Worm (Caenorhabditis elegans) whole organism, late embryonic: ENCODE data around the gene sre-54.
"Not testable (repeated sequence)": the region's sequence is repeated elsewhere in the genome, so short reads cannot be mapped to it uniquely, and the experiment has no call there.

Experiments used
- F13H6.1 ChIP-seq: sonication (generic microtip); optimal IDR thresholded peaks from 2 replicates; lab custom pipeline; 2016; ENCODE audit warnings: missing genetic modification characterization, missing compliant biosample characterization
- K02D7.2 ChIP-seq: sonication (generic microtip); optimal IDR thresholded peaks from 2 replicates; lab custom pipeline; 2017; ENCODE audit warnings: mild to moderate bottlenecking, missing genetic modification characterization, missing compliant biosample characterization
- K09A11.1 ChIP-seq: sonication (generic microtip); optimal IDR thresholded peaks from 2 replicates; lab custom pipeline; 2017; ENCODE audit warnings: antibody characterized with exemption, mild to moderate bottlenecking, missing genetic modification characterization, missing compliant biosample characterization; ENCODE audit not compliant: insufficient read depth
- Y22D7AL.16 ChIP-seq: sonication (generic microtip); optimal IDR thresholded peaks from 2 replicates; lab custom pipeline; 2016; ENCODE audit warnings: missing genetic modification characterization, missing compliant biosample characterization
- ahr-1 ChIP-seq: sonication (generic microtip); optimal IDR thresholded peaks from 2 replicates; lab custom pipeline; 2016; ENCODE audit warnings: missing genetic modification characterization, missing compliant biosample characterization
- ama-1 ChIP-seq: fragments of 150-350 bp; optimal IDR thresholded peaks from 2 replicates; lab custom pipeline; 2014
- ceh-18 ChIP-seq: sonication (generic microtip); optimal IDR thresholded peaks from 2 replicates; lab custom pipeline; 2016; ENCODE audit warnings: missing genetic modification characterization, missing compliant biosample characterization
- ceh-2 ChIP-seq: sonication (generic microtip); optimal IDR thresholded peaks from 2 replicates; lab custom pipeline; 2016; ENCODE audit warnings: missing genotype, missing genetic modification characterization, missing compliant biosample characterization
- ceh-22 ChIP-seq: sonication (generic microtip); optimal IDR thresholded peaks from 2 replicates; lab custom pipeline; 2017; ENCODE audit warnings: missing biosample characterization, missing genetic modification characterization
- ceh-24 ChIP-seq: sonication (generic microtip); optimal IDR thresholded peaks from 2 replicates; lab custom pipeline; 2016; ENCODE audit warnings: mild to moderate bottlenecking, missing genetic modification characterization, missing compliant biosample characterization
- ceh-31 ChIP-seq: sonication (generic microtip); optimal IDR thresholded peaks from 2 replicates; lab custom pipeline; 2016; ENCODE audit warnings: missing genetic modification characterization, missing compliant biosample characterization
- ceh-48 ChIP-seq: sonication (generic microtip); optimal IDR thresholded peaks from 2 replicates; lab custom pipeline; 2016; ENCODE audit warnings: missing genetic modification characterization, inconsistent platforms, missing compliant biosample characterization
- che-1 ChIP-seq: sonication (generic microtip); optimal IDR thresholded peaks from 2 replicates; lab custom pipeline; 2016; ENCODE audit warnings: mild to moderate bottlenecking, missing genetic modification characterization, missing compliant biosample characterization
- dmd-4 ChIP-seq: sonication (generic microtip); optimal IDR thresholded peaks from 2 replicates; lab custom pipeline; 2016; ENCODE audit warnings: borderline replicate concordance, missing genetic modification characterization, missing compliant biosample characterization
- dve-1 ChIP-seq: sonication (generic microtip); optimal IDR thresholded peaks from 2 replicates; lab custom pipeline; 2017; ENCODE audit warnings: antibody characterized with exemption, mild to moderate bottlenecking, missing genetic modification characterization, missing compliant biosample characterization
- elt-2 ChIP-seq: sonication (generic microtip); optimal IDR thresholded peaks from 2 replicates; lab custom pipeline; 2016; ENCODE audit warnings: missing genetic modification reagents, missing genetic modification characterization, missing compliant biosample characterization
- ets-4 ChIP-seq: sonication (generic microtip); optimal IDR thresholded peaks from 2 replicates; lab custom pipeline; 2016; ENCODE audit warnings: missing genetic modification characterization, missing compliant biosample characterization
- eyg-1 ChIP-seq: sonication (generic microtip); optimal IDR thresholded peaks from 2 replicates; lab custom pipeline; 2016; ENCODE audit warnings: missing genotype, missing genetic modification characterization, missing compliant biosample characterization
- fkh-10 ChIP-seq: fragments of 150-350 bp; optimal IDR thresholded peaks from 2 replicates; lab custom pipeline; 2014; ENCODE audit warnings: missing biosample characterization, missing genetic modification reagents, missing genetic modification characterization
- gmeb-2 ChIP-seq: sonication (generic microtip); optimal IDR thresholded peaks from 2 replicates; lab custom pipeline; 2016; ENCODE audit warnings: missing genetic modification characterization, inconsistent platforms, missing compliant biosample characterization
- hlh-13 ChIP-seq: fragments of 200-800 bp; sonication (Bioruptor generic); optimal IDR thresholded peaks from 2 replicates; lab custom pipeline; 2018; ENCODE audit warnings: mild to moderate bottlenecking, missing genetic modification characterization, missing compliant biosample characterization
- hlh-30 ChIP-seq: sonication (generic microtip); optimal IDR thresholded peaks from 2 replicates; lab custom pipeline; 2017; ENCODE audit warnings: antibody characterized with exemption, missing genetic modification characterization, missing compliant biosample characterization; ENCODE audit not compliant: insufficient read depth
- hlh-6 ChIP-seq: sonication (generic microtip); optimal IDR thresholded peaks from 2 replicates; lab custom pipeline; 2016; ENCODE audit warnings: missing genotype, missing genetic modification characterization, missing compliant biosample characterization
- hlh-8 ChIP-seq: sonication (generic microtip); optimal IDR thresholded peaks from 2 replicates; lab custom pipeline; 2016; ENCODE audit warnings: missing genotype, missing genetic modification characterization, missing compliant biosample characterization
- lim-6 ChIP-seq: sonication (generic microtip); optimal IDR thresholded peaks from 2 replicates; lab custom pipeline; 2016; ENCODE audit warnings: missing genetic modification characterization, missing compliant biosample characterization
- nhr-232 ChIP-seq: sonication (generic microtip); optimal IDR thresholded peaks from 2 replicates; lab custom pipeline; 2016; ENCODE audit warnings: missing genetic modification characterization, missing compliant biosample characterization
- odd-2 ChIP-seq: sonication (generic microtip); optimal IDR thresholded peaks from 2 replicates; lab custom pipeline; 2017; ENCODE audit warnings: antibody characterized with exemption, mild to moderate bottlenecking, missing genetic modification characterization, missing compliant biosample characterization
- pag-3 ChIP-seq: sonication (generic microtip); optimal IDR thresholded peaks from 2 replicates; lab custom pipeline; 2016; ENCODE audit warnings: missing compliant biosample characterization, missing genetic modification characterization, borderline replicate concordance
- pat-9 ChIP-seq: fragments of 200-800 bp; sonication (Bioruptor generic); optimal IDR thresholded peaks from 2 replicates; lab custom pipeline; 2018; ENCODE audit warnings: mild to moderate bottlenecking, missing genetic modification characterization, moderate library complexity, missing compliant biosample characterization
- pax-1 ChIP-seq: fragments of 150-350 bp; optimal IDR thresholded peaks from 2 replicates; lab custom pipeline; 2014; ENCODE audit warnings: missing biosample characterization, missing genetic modification characterization
- pha-2 ChIP-seq: sonication (generic microtip); optimal IDR thresholded peaks from 2 replicates; lab custom pipeline; 2017; ENCODE audit warnings: mild to moderate bottlenecking, missing genetic modification characterization, missing compliant biosample characterization
- pqm-1 ChIP-seq: sonication (generic microtip); optimal IDR thresholded peaks from 2 replicates; lab custom pipeline; 2016; ENCODE audit warnings: missing genetic modification characterization, missing compliant biosample characterization
- pros-1 ChIP-seq: fragments of 150-350 bp; optimal IDR thresholded peaks from 2 replicates; lab custom pipeline; 2014; ENCODE audit warnings: missing biosample characterization, missing genetic modification reagents, missing genetic modification characterization
- sdc-2 ChIP-seq: sonication (generic microtip); optimal IDR thresholded peaks from 2 replicates; lab custom pipeline; 2016; ENCODE audit warnings: missing genotype, missing genetic modification characterization, missing compliant biosample characterization
- tbx-2 ChIP-seq: sonication (generic microtip); optimal IDR thresholded peaks from 2 replicates; lab custom pipeline; 2016; ENCODE audit warnings: missing genetic modification characterization, missing compliant biosample characterization
- tbx-7 ChIP-seq: sonication (generic microtip); optimal IDR thresholded peaks from 2 replicates; lab custom pipeline; 2016; ENCODE audit warnings: missing genotype, missing genetic modification characterization, missing compliant biosample characterization
- unc-3 ChIP-seq, 2 experiments: fragments of 200-800 bp in 1 of 2; sonication (Bioruptor generic) in 1 of 2; sonication (generic microtip) in 1 of 2; conservative IDR thresholded peaks in 1 of 2; optimal IDR thresholded peaks in 1 of 2; 2 replicates each; pipeline versions ENCODE4 v1.3.6 to Lab custom; 2016 to 2022; ENCODE audit warnings: missing compliant biosample characterization in 2 of 2, missing genetic modification characterization in 2 of 2, missing genetic modification reagents in 1 of 2
- unc-55 ChIP-seq: sonication (generic microtip); optimal IDR thresholded peaks from 2 replicates; lab custom pipeline; 2017; ENCODE audit warnings: missing biosample characterization, missing genetic modification reagents, missing genetic modification characterization
- unc-86 ChIP-seq: sonication (generic microtip); optimal IDR thresholded peaks from 2 replicates; lab custom pipeline; 2016; ENCODE audit warnings: missing genetic modification characterization, missing compliant biosample characterization
- zip-5 ChIP-seq: sonication (generic microtip); optimal IDR thresholded peaks from 2 replicates; lab custom pipeline; 2016; ENCODE audit warnings: missing genetic modification characterization, missing compliant biosample characterization

The sre-54 gene

ce11 chrII:12318541-12318940 lies 14.2 kb upstream of the sre-54 start, which contains the start of gene sre-49:
Gene sre-49 (plus strand): TSS chrII:12318841.
- TF ChIP-seq hlh-6 (tag; lab: Kevin White, UChicago); zip-5; hlh-8: not testable (repeated sequence)
- TF ChIP-seq, all 69 proteins: peak for 0; not testable (repeated sequence) for 69

ce11 chrII:12323305-12323704 lies 9.4 kb upstream of the sre-54 start, which contains the start of gene sre-53:
Gene sre-53 (minus strand): TSS chrII:12323405.
- TF ChIP-seq hlh-30 (tag; lab: Kevin White, UChicago) = no peak
- TF ChIP-seq ceh-48 (tag; lab: Kevin White, UChicago) = no peak
- no peak for TF ChIP-seq ahr-1 (tag; lab: Kevin White, UChicago)
- TF ChIP-seq pag-3 (tag; lab: Kevin White, UChicago) = no peak
- no peak for TF ChIP-seq pax-1 (tag; lab: Kevin White, UChicago)
- no peak for TF ChIP-seq ceh-31
- no peak for TF ChIP-seq unc-55 (GFP tag; lab: Kevin White, UChicago)
- TF ChIP-seq hlh-13 (GFP tag; lab: Kevin White, UChicago) = no peak
- TF ChIP-seq unc-3 (GFP tag; conservative IDR thresholded peaks at IDR 0.05; lab: Robert Waterston, UW) = no peak
- no peak for TF ChIP-seq unc-3 (tag; optimal IDR thresholded peaks at IDR 0.05; lab: Kevin White, UChicago)
- TF ChIP-seq odd-2 = no peak
- TF ChIP-seq tbx-7 (tag; lab: Kevin White, UChicago) = no peak
- TF ChIP-seq sdc-2 (tag; lab: Kevin White, UChicago) = no peak
- no peak for TF ChIP-seq ama-1 (lab: Kevin White, UChicago)
- TF ChIP-seq nhr-232 (tag; lab: Kevin White, UChicago) = no peak
- no peak for TF ChIP-seq K02D7.2 (tag; lab: Kevin White, UChicago)

- no peak for TF ChIP-seq K09A11.1
- no peak for TF ChIP-seq Y22D7AL.16 (tag; lab: Kevin White, UChicago)
- TF ChIP-seq hlh-6 (tag; lab: Kevin White, UChicago) = no peak
- no peak for TF ChIP-seq ceh-18 (tag; lab: Kevin White, UChicago)
- no peak for TF ChIP-seq unc-86
- TF ChIP-seq elt-2 (tag; lab: Kevin White, UChicago) = no peak
- TF ChIP-seq pqm-1 (tag; lab: Kevin White, UChicago) = no peak
- no peak for TF ChIP-seq che-1 (tag; lab: Kevin White, UChicago)
- TF ChIP-seq gmeb-2 (tag; lab: Kevin White, UChicago) = no peak
- TF ChIP-seq ceh-22 (tag; lab: Kevin White, UChicago) = no peak
- TF ChIP-seq ceh-2 (tag; lab: Kevin White, UChicago) = no peak
- no peak for TF ChIP-seq ama-1 (lab: Kevin White, UChicago)
- no peak for TF ChIP-seq pat-9 (tag; lab: Kevin White, UChicago)
Observed at ce11 chrII:12324159-12324558, 8.6 kb upstream of the sre-54 start, which contains the start of gene sre-56. Gene sre-56 (plus strand): TSS chrII:12324459.

- TF ChIP-seq F13H6.1 (tag; lab: Kevin White, UChicago) = no peak
- TF ChIP-seq pha-2 (tag; lab: Kevin White, UChicago) = no peak
- no peak for TF ChIP-seq ceh-31
- no peak for TF ChIP-seq tbx-2
- TF ChIP-seq tbx-7 (tag; lab: Kevin White, UChicago) = no peak
- TF ChIP-seq ceh-24 (tag; lab: Kevin White, UChicago) = no peak
- no peak for TF ChIP-seq dve-1 (tag; lab: Kevin White, UChicago)
- TF ChIP-seq pros-1 (tag; lab: Kevin White, UChicago) = no peak
- no peak for TF ChIP-seq unc-55 (GFP tag; lab: Kevin White, UChicago)
- no peak for TF ChIP-seq lim-6 (tag; lab: Kevin White, UChicago)
- TF ChIP-seq dmd-4 = no peak
- no peak for TF ChIP-seq fkh-10 (GFP tag; lab: Kevin White, UChicago)
- no peak for TF ChIP-seq ets-4
- no peak for TF ChIP-seq eyg-1
- no peak for TF ChIP-seq K09A11.1
- TF ChIP-seq hlh-30 (tag; lab: Kevin White, UChicago) = no peak
- TF ChIP-seq nhr-232 (tag; lab: Kevin White, UChicago) = no peak
Observed at ce11 chrII:12328994-12329393, 3.7 kb upstream of the sre-54 start, which contains the start of gene sre-55. Gene sre-55 (plus strand): TSS chrII:12329294.
